Fruit fly (Drosophila melanogaster): ENCODE results near the gene cyst.

Gene cyst

DNA sequence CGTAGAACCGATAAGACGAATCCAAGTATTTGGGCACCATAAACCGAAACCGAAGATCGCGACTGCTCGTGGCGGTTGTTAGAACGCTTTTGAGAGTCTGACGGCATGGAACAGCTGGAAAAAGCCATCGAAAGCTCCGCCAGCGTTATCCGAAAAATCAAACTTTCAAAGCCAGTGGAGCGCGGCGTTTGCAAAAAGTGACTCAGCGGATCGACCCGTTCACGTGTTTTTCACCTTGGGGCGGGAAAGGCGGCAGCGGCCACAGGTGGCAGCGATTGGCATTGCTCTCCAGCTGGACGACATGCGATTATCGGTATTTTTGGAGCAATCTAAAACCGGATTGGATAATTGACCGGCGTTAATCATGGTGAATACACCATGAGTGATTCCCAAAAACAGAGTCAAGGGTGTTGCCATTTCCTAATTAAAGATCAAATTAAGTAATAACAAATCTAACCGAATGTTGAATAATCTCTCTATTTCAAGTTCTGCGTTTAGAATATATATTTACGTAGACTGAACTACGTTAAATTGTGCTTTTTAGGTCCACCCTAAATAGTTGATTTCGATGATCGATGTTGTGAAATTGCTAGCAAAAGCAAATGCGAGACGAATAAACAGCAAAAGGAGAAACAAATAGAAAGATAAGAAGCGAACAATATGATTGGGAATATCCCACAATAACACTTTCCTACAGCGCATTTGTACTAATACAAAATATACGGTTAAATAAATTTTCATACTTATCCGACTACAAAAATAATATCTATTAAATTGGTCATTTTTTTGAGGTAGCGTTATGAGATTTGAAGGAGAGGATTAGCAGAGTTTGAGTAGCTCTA lies 38.5 kb upstream of the cyst start, which contains the start of gene CG10337:
TSS of gene CG10337 (minus strand) at position 91 of the 842 bp plus-strand sequence.
- peak; percentile 87 for TF ChIP-seq fkh (GFP tag; optimal IDR thresholded peaks at IDR 0.05)
- peak; percentile 25 for TF ChIP-seq CG3919 (GFP tag; optimal IDR thresholded peaks at IDR 0.05)
- no peak for TF ChIP-seq Blimp-1 (GFP tag; optimal IDR thresholded peaks at IDR 0.05)
- peak; percentile 5 for TF ChIP-seq Hr39 (GFP tag; optimal IDR thresholded peaks at IDR 0.05)
- TF ChIP-seq CG15336 (GFP tag; IDR thresholded peaks at IDR 0.05) = peak; percentile 52
- peak; percentile 6 for TF ChIP-seq esn (GFP tag; optimal IDR thresholded peaks at IDR 0.05)
- peak; percentile 24 for TF ChIP-seq CG8632 (GFP tag; optimal IDR thresholded peaks at IDR 0.05)
- TF ChIP-seq topi (GFP tag; optimal IDR thresholded peaks at IDR 0.05) = peak; percentile 34
- TF ChIP-seq Eip93F (GFP tag; optimal IDR thresholded peaks at IDR 0.05) = no peak
- peak; percentile 38 for TF ChIP-seq Met (GFP tag; optimal IDR thresholded peaks at IDR 0.05)
- TF ChIP-seq salr (GFP tag; optimal IDR thresholded peaks at IDR 0.05) = no peak
- TF ChIP-seq Sox102F (GFP tag; optimal IDR thresholded peaks at IDR 0.05) = peak; percentile 19
- TF ChIP-seq eg (GFP tag; IDR thresholded peaks at IDR 0.05) = peak; percentile 44; the same call in 1 of the 3 replicates
- peak; percentile 29 for TF ChIP-seq CG32006 (GFP tag; optimal IDR thresholded peaks at IDR 0.05)
- TF ChIP-seq ss (GFP tag; optimal IDR thresholded peaks at IDR 0.05) = peak; percentile 13 to 15
- TF ChIP-seq CG34406 (GFP tag; optimal IDR thresholded peaks at IDR 0.05) = peak; percentile 28
- no peak for TF ChIP-seq achi (GFP tag; optimal IDR thresholded peaks at IDR 0.05)
- TF ChIP-seq pdm3 (GFP tag; optimal IDR thresholded peaks at IDR 0.05) = no peak
- TF ChIP-seq CG4318 (GFP tag; optimal IDR thresholded peaks at IDR 0.05) = no peak
- TF ChIP-seq Ets96B (tag; optimal IDR thresholded peaks at IDR 0.05) = peak; percentile 8
- TF ChIP-seq CG10631 (GFP tag; optimal IDR thresholded peaks at IDR 0.05) = no peak
- TF ChIP-seq fd59A (GFP tag; optimal IDR thresholded peaks at IDR 0.05) = no peak
- no peak for TF ChIP-seq CG7368 (GFP tag; optimal IDR thresholded peaks at IDR 0.05)
- TF ChIP-seq CG16779 (tag; optimal IDR thresholded peaks at IDR 0.05) = no peak
- TF ChIP-seq Smox (GFP tag; optimal IDR thresholded peaks at IDR 0.05) = peak; percentile 9
- no peak for TF ChIP-seq CG11902 (GFP tag; optimal IDR thresholded peaks at IDR 0.05)
- TF ChIP-seq net (GFP tag; optimal IDR thresholded peaks at IDR 0.05) = peak; percentile 17
- TF ChIP-seq CG8319 (GFP tag; optimal IDR thresholded peaks at IDR 0.05) = no peak
- TF ChIP-seq dac (GFP tag; optimal IDR thresholded peaks at IDR 0.05) = no peak
- no peak for TF ChIP-seq CG6276 (GFP tag; optimal IDR thresholded peaks at IDR 0.05)
- peak; percentile 12 for TF ChIP-seq acj6 (GFP tag; optimal IDR thresholded peaks at IDR 0.05)
- no peak for TF ChIP-seq Sox14 (GFP tag; optimal IDR thresholded peaks at IDR 0.05)
- TF ChIP-seq CG11294 (GFP tag; IDR thresholded peaks at IDR 0.05) = no peak
- no peak for TF ChIP-seq CG11762 (GFP tag; optimal IDR thresholded peaks at IDR 0.05; ENCODE audit: insufficient read depth)
- peak; percentile 36; the same call in 1 of the 3 replicates for TF ChIP-seq CG8119 (GFP tag; IDR thresholded peaks at IDR 0.05)
- TF ChIP-seq CG31627 (GFP tag; optimal IDR thresholded peaks at IDR 0.05) = no peak
- no peak for TF ChIP-seq fd85E (GFP tag; optimal IDR thresholded peaks at IDR 0.05)
- peak; percentile 21 for TF ChIP-seq Hr4 (GFP tag; optimal IDR thresholded peaks at IDR 0.05)
- TF ChIP-seq Sox15 (GFP tag; optimal IDR thresholded peaks at IDR 0.05) = no peak
- no peak for TF ChIP-seq cyc (GFP tag; optimal IDR thresholded peaks at IDR 0.05)
- peak; percentile 19 for TF ChIP-seq dsx (GFP tag; optimal IDR thresholded peaks at IDR 0.05; ENCODE audit: poor library complexity, severe bottlenecking)
- no peak for TF ChIP-seq Gug (GFP tag; IDR thresholded peaks at IDR 0.05)
- TF ChIP-seq CG6163 (GFP tag; IDR thresholded peaks at IDR 0.05) = peak; percentile 42; the same call in 1 of the 3 replicates
- TF ChIP-seq CG9139 (GFP tag; optimal IDR thresholded peaks at IDR 0.05) = no peak
- TF ChIP-seq lz (GFP tag; optimal IDR thresholded peaks at IDR 0.05) = peak; percentile 7
- no peak for TF ChIP-seq CG3032 (tag; optimal IDR thresholded peaks at IDR 0.05)
- TF ChIP-seq OdsH (GFP tag; optimal IDR thresholded peaks at IDR 0.05) = peak; percentile 9
- no peak for TF ChIP-seq Eip75B (GFP tag; optimal IDR thresholded peaks at IDR 0.05)
- no peak for TF ChIP-seq CG6808 (GFP tag; optimal IDR thresholded peaks at IDR 0.05)
- TF ChIP-seq Hr38 (GFP tag; optimal IDR thresholded peaks at IDR 0.05) = no peak

Measured in whole organism, prepupa.